Fruit fly (Drosophila melanogaster) whole organism, pupa: Measurements from ENCODE around the gene CAH9.

Source experiments
- CG14655 ChIP-seq: fragments of 200-800 bp; sonication (Bioruptor generic); optimal IDR thresholded peaks from 3 replicates; lab custom pipeline; 2017; ENCODE audit warnings: mild to moderate bottlenecking, missing biosample characterization, missing genetic modification reagents, missing genetic modification characterization
- Pif1B ChIP-seq: fragments of 200-800 bp; sonication (Bioruptor generic); optimal IDR thresholded peaks from 3 replicates; lab custom pipeline; 2016; ENCODE audit warnings: missing biosample characterization, missing genetic modification characterization

DNA sequence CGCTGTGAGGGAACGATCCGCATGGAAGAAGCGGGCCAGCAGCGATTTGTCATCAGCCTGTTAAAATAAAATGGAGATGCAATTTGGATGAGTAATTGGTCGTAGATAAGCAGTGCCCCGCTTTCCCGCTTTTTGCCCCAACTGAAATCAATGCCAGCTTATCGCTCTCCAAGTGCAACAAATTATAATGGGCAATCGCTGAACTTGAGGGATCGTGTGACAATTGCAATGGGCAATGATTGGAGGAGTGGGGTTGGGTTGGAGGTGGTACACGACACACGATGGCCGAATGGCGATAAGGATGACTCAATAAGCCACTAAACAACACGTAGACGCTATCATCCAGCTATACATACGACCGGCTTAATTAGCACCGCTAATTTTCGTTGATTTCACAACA, 22.7 kb upstream of the CAH9 start:
- TF ChIP-seq CG14655, result no peak
- no peak for TF ChIP-seq Pif1B (GFP tag; lab: Kevin White, UChicago)
